Worm (Caenorhabditis elegans) whole organism, mixed stage, embryonic: ENCODE results near the gene sbsp-1.

Source experiments
- elt-3 ChIP-seq: fragments of 150-350 bp; optimal IDR thresholded peaks from 2 replicates; lab custom pipeline; 2014; ENCODE audit warnings: missing biosample characterization, missing genetic modification characterization
- unc-39 ChIP-seq: fragments of 150-350 bp; optimal IDR thresholded peaks from 2 replicates; lab custom pipeline; 2014; ENCODE audit warnings: missing biosample characterization, missing genetic modification characterization

DNA sequence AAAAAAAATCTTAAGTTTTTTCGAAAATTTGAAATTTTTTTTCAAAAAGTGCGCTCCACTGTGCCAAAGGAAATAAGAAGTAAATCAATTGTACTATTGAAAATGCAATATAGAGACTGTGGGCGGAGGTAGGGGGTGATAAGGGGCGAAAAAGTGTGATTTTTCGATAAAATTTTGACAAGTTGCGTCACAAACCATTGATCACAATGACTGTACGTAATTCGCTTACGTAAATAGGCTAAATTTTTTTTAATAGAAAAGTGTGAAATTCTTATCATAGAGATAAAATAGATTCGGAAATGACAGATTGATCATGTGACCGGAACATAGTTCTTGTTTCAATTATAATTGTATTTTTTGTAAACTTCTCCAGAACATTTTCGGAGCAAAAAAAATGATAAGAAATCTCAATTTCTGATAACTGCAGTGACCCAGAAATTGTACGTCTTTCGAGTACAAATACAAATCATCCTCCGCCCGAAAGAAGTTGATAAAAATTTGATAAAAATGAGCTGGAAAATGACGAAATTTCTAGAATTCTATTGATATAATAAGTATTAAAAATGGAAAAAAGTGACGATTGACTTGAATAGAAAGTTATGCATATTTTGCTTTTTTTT, 10.1 kb upstream of the sbsp-1 start:
- TF ChIP-seq unc-39 (tag; lab: Kevin White, UChicago), result no peak
- TF ChIP-seq elt-3 (tag; lab: Kevin White, UChicago), result no peak
